Fruit fly (Drosophila melanogaster): ENCODE data around the gene Wnt10.

The Wnt10 gene

dm6 chr2L:7401627-7402026 lies 38.4 kb downstream of the Wnt10 start:
- TF ChIP-seq CG6813 (GFP tag; optimal IDR thresholded peaks at IDR 0.05) (peak; percentile 37), CG12236 (GFP tag; optimal IDR thresholded peaks at IDR 0.05) (no peak), BEAF-32 (GFP tag; optimal IDR thresholded peaks at IDR 0.05) (no peak), toy (GFP tag; IDR thresholded peaks at IDR 0.05) (peak; percentile 46; the same call in 1 of the 2 replicates), Stat92E (GFP tag; optimal IDR thresholded peaks at IDR 0.05) (no peak), Fer3 (tag; optimal IDR thresholded peaks at IDR 0.05) (peak; percentile 80), stc (GFP tag; IDR thresholded peaks at IDR 0.05) (peak; percentile 78), lmd (GFP tag; IDR thresholded peaks at IDR 0.05) (peak; percentile 83), NK7.1 (GFP tag; optimal IDR thresholded peaks at IDR 0.05) (no peak), amos (GFP tag; IDR thresholded peaks at IDR 0.05; ENCODE audit: partially characterized antibody) (no peak), bsh (GFP tag; optimal IDR thresholded peaks at IDR 0.05) (peak in 1 of 2 experiments; percentile 76), ham (GFP tag; IDR thresholded peaks at IDR 0.05) (no peak), MTF-1 (GFP tag; optimal IDR thresholded peaks at IDR 0.05; ENCODE audit: borderline replicate concordance) (no peak), odd (GFP tag; optimal IDR thresholded peaks at IDR 0.05) (peak; percentile 52), bowl (GFP tag; IDR thresholded peaks at IDR 0.05) (no peak), CG10209 (GFP tag; optimal IDR thresholded peaks at IDR 0.05) (peak; percentile 57), Sox100B (GFP tag; optimal IDR thresholded peaks at IDR 0.05) (peak; percentile 53), Vsx1 (GFP tag; optimal IDR thresholded peaks at IDR 0.05) (peak; percentile 4), CHES-1-like (GFP tag; optimal IDR thresholded peaks at IDR 0.05) (peak; percentile 19), D19B (GFP tag; optimal IDR thresholded peaks at IDR 0.05) (peak; percentile 24), kni (GFP tag; optimal IDR thresholded peaks at IDR 0.05) (no peak), CkIIα-i1 (GFP tag; IDR thresholded peaks at IDR 0.05) (no peak), pho (GFP tag; optimal IDR thresholded peaks at IDR 0.05) (no peak), Xbp1 (GFP tag; optimal IDR thresholded peaks at IDR 0.05) (peak; percentile 41), Nf-YB (GFP tag; optimal IDR thresholded peaks at IDR 0.05) (peak; percentile 30), HLHmδ (GFP tag; optimal IDR thresholded peaks at IDR 0.05) (no peak), CG32767 (GFP tag; IDR thresholded peaks at IDR 0.05) (0 out of 2 replicates have a peak, but pooled peaks have one; percentile 37), Eip74EF (GFP tag; optimal IDR thresholded peaks at IDR 0.05) (peak in 1 of 2 experiments; percentile 60), CG4707 (GFP tag; optimal IDR thresholded peaks at IDR 0.05) (no peak), NFAT (GFP tag; IDR thresholded peaks at IDR 0.05) (peak; percentile 51), zfh1 (GFP tag; IDR thresholded peaks at IDR 0.05) (peak; percentile 77; the same call in 2 of the 3 replicates), sc (optimal IDR thresholded peaks at IDR 0.05) (no peak), sc (GFP tag; optimal IDR thresholded peaks at IDR 0.05) (no peak), CG7556 (GFP tag; optimal IDR thresholded peaks at IDR 0.05) (peak; percentile 63), ems (GFP tag; optimal IDR thresholded peaks at IDR 0.05) (no peak), tup (GFP tag; optimal IDR thresholded peaks at IDR 0.05) (no peak), CG12391 (tag; optimal IDR thresholded peaks at IDR 0.05) (peak; percentile 71), CG31224 (GFP tag; IDR thresholded peaks at IDR 0.05) (peak; percentile 63), CG6854 (GFP tag; optimal IDR thresholded peaks at IDR 0.05) (no peak), lab (GFP tag; optimal IDR thresholded peaks at IDR 0.05) (peak; percentile 78), B-H2 (GFP tag; optimal IDR thresholded peaks at IDR 0.05) (peak; percentile 76), CG17361 (GFP tag; IDR thresholded peaks at IDR 0.05) (peak; percentile 72), ind (GFP tag; optimal IDR thresholded peaks at IDR 0.05) (peak; percentile 71), CG11456 (GFP tag; IDR thresholded peaks at IDR 0.05) (peak; percentile 76; the same call in 2 of the 3 replicates), chm (GFP tag; IDR thresholded peaks at IDR 0.05) (no peak; the same call in 1 of the 2 replicates), CG32532 (GFP tag; IDR thresholded peaks at IDR 0.05) (peak; percentile 80), CG10321 (GFP tag; IDR thresholded peaks at IDR 0.05) (peak; percentile 32; the same call in 1 of the 2 replicates), lov (optimal IDR thresholded peaks at IDR 0.05) (no peak), lov (GFP tag; IDR thresholded peaks at IDR 0.05) (no peak), CG10959 (GFP tag; IDR thresholded peaks at IDR 0.05) (peak; percentile 66; the same call in 1 of the 2 replicates)
